Worm (Caenorhabditis elegans): ENCODE measurements around the gene T04C4.3.

The T04C4.3 gene

DNA sequence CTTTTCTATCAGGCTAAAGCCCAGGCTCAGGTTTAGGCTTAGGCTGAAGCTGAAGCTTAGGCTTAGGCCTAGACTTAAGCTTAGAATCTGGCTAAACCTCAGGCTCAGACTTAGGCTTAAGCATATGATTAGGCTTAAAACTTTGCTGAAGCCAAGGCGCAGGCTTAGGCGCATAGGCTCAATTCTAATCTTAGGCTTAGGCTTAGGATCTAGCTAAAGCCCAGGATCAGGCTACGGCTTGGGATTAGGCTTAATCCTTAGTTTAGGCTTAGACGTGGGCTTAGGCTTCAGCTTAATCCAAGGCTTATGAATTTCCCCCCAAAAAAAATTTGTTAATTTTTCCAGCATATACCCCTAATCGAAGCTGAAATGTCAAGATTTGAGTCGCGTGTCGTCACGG is 12.0 kb upstream of the T04C4.3 start:
- TF ChIP-seq elt-3 (tag; optimal IDR thresholded peaks at IDR 0.05) (no peak), drap-1 (GFP tag; optimal IDR thresholded peaks at IDR 0.05) (no peak), zip-8 (tag; optimal IDR thresholded peaks at IDR 0.05) (no peak), ham-2 (GFP tag; optimal IDR thresholded peaks at IDR 0.05) (no peak), nhr-237 (tag; optimal IDR thresholded peaks at IDR 0.05) (no peak), nhr-76 (tag; optimal IDR thresholded peaks at IDR 0.05) (no peak), mab-5 (tag; optimal IDR thresholded peaks at IDR 0.05) (no peak), lsy-2 (tag; optimal IDR thresholded peaks at IDR 0.05) (no peak), sem-2 (GFP tag; optimal IDR thresholded peaks at IDR 0.05) (no peak), blmp-1 (tag; optimal IDR thresholded peaks at IDR 0.05) (no peak), unc-120 (tag; optimal IDR thresholded peaks at IDR 0.05; ENCODE audit: poor library complexity, severe bottlenecking) (no peak), bed-3 (GFP tag; optimal IDR thresholded peaks at IDR 0.05) (no peak), pha-4 (tag; optimal IDR thresholded peaks at IDR 0.05) (no peak), ceh-39 (tag; optimal IDR thresholded peaks at IDR 0.05) (no peak), nhr-12 (tag; optimal IDR thresholded peaks at IDR 0.05) (no peak), ceh-83 (GFP tag; optimal IDR thresholded peaks at IDR 0.05) (no peak), ces-1 (GFP tag; optimal IDR thresholded peaks at IDR 0.05) (no peak), mls-2 (tag; optimal IDR thresholded peaks at IDR 0.05) (no peak), M03D4.4 (tag; optimal IDR thresholded peaks at IDR 0.05) (no peak), elt-1 (tag; optimal IDR thresholded peaks at IDR 0.05; ENCODE audit: borderline replicate concordance, insufficient read depth) (no peak)

DNA sequence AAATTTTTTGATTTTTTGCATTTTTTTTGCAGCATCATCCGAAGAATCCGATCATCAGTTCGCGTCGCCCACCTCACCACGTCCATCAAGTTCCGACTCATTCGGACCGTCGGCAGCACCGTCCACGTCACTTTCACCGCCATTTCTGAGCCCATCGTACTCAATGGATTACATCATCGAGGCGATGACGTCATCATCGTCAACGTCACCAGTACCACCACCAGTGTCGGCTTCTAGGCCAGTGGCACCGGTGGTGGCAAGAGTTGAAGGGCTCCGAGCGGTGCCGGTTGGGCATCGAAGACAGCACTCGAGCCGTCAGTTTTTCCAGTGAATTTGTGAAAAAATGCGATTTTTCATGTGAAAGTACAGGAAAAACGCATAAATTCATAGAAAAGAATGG is 7.0 kb upstream of the T04C4.3 start:
- TF ChIP-seq M03D4.4 (tag; optimal IDR thresholded peaks at IDR 0.05) (no peak), zip-8 (tag; optimal IDR thresholded peaks at IDR 0.05) (peak; percentile 93)

DNA sequence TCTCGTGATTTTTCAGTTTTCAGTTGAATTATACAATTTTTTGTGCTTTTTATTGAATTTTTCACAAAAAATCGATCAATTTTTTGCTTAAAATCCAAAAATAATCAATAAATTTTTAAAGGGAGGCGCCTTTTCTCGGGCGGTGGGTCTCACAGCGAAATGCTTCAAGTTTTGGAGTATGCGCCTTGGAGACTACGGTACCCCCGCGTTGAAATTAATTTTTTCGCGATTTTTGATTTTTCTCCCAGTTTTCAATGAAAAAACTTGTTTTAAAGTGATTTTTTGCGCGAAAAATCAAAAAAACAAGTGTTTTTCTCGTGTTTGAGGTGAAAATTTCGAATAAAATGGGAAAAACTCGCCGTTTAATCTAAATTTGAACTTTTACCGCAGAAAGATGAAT is 6.5 kb upstream of the T04C4.3 start:
- TF ChIP-seq sem-2 (GFP tag; optimal IDR thresholded peaks at IDR 0.05) (no peak), snpc-4 (tag; optimal IDR thresholded peaks at IDR 0.05) (no peak), sptf-1 (tag; optimal IDR thresholded peaks at IDR 0.05) (no peak), cnd-1 (tag; optimal IDR thresholded peaks at IDR 0.05) (no peak), nhr-2 (tag; optimal IDR thresholded peaks at IDR 0.05) (no peak), nhr-28 (tag; optimal IDR thresholded peaks at IDR 0.05) (no peak), blmp-1 (tag; optimal IDR thresholded peaks at IDR 0.05) (no peak), M03D4.4 (tag; optimal IDR thresholded peaks at IDR 0.05) (no peak), ham-2 (GFP tag; optimal IDR thresholded peaks at IDR 0.05) (no peak), mep-1 (tag; optimal IDR thresholded peaks at IDR 0.05) (no peak), unc-62 (GFP tag; optimal IDR thresholded peaks at IDR 0.05) (no peak), bed-3 (GFP tag; optimal IDR thresholded peaks at IDR 0.05) (no peak), ceh-83 (GFP tag; optimal IDR thresholded peaks at IDR 0.05) (no peak), drap-1 (GFP tag; optimal IDR thresholded peaks at IDR 0.05) (no peak), ztf-11 (tag; optimal IDR thresholded peaks at IDR 0.05) (no peak), elt-1 (tag; optimal IDR thresholded peaks at IDR 0.05; ENCODE audit: borderline replicate concordance, insufficient read depth) (no peak), ces-1 (GFP tag; optimal IDR thresholded peaks at IDR 0.05) (no peak)

DNA sequence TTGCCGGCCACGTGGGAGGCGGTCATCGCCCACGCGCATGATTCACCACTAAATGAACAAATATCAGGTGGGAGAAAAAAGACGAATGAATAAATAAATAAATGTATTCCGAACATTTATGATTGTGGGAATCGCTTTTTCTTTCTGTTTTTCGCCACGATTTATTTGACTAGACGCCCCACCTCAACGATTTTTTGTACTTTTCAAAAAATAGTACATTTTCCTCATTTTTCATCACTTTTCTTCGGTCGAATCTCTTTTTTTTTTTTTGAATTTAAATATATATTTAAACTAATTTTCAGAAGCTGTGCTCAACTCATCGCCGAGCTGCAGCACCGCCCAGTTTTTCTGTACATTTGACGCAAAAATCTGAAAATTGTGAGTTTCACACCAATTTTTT is 5.9 kb upstream of the T04C4.3 start, which contains the start of gene fnip-2:
fnip-2 (plus strand) TSS at position 301 of the 400 bp plus-strand sequence.
- TF ChIP-seq lin-32 (GFP tag; optimal IDR thresholded peaks at IDR 0.05) (no peak), ceh-39 (tag; optimal IDR thresholded peaks at IDR 0.05) (no peak), ces-1 (GFP tag; optimal IDR thresholded peaks at IDR 0.05) (no peak), hlh-1 (tag; optimal IDR thresholded peaks at IDR 0.05) (no peak), elt-1 (tag; optimal IDR thresholded peaks at IDR 0.05; ENCODE audit: borderline replicate concordance, insufficient read depth) (no peak), unc-120 (tag; optimal IDR thresholded peaks at IDR 0.05; ENCODE audit: poor library complexity, severe bottlenecking) (no peak), nhr-12 (tag; optimal IDR thresholded peaks at IDR 0.05) (no peak), snpc-4 (tag; optimal IDR thresholded peaks at IDR 0.05) (no peak), lin-13 (tag; optimal IDR thresholded peaks at IDR 0.05) (no peak), nhr-28 (tag; optimal IDR thresholded peaks at IDR 0.05) (no peak), blmp-1 (tag; optimal IDR thresholded peaks at IDR 0.05) (no peak), zip-8 (tag; optimal IDR thresholded peaks at IDR 0.05) (no peak), tbx-8 (GFP tag; optimal IDR thresholded peaks at IDR 0.05) (no peak), bed-3 (GFP tag; optimal IDR thresholded peaks at IDR 0.05) (no peak), pha-4 (tag; optimal IDR thresholded peaks at IDR 0.05) (no peak), mep-1 (tag; optimal IDR thresholded peaks at IDR 0.05) (no peak), nhr-76 (tag; optimal IDR thresholded peaks at IDR 0.05) (no peak), elt-3 (tag; optimal IDR thresholded peaks at IDR 0.05) (no peak)

DNA sequence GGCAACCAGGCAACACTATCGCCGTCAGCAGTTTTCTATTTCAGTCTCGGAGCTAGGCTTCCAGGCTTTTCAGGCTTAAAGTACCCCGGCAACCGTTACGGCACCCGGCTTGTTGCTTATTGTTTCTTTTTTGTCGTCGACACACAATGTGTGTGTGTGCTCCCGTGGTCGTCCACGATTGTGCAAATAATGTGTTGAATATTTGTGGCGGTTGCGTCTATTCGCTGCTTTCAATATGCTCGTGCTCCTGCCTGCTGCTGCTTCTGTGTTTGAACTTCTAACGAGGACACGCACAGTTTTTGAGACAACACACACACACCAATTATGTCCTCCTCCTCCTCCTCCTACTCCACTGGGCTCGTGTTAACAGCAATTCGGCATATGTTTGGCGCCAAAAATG is 4.7 kb upstream of the T04C4.3 start:
- TF ChIP-seq ztf-11 (tag; optimal IDR thresholded peaks at IDR 0.05) (no peak), ceh-43 (GFP tag; optimal IDR thresholded peaks at IDR 0.05) (peak; percentile 41)

All from whole organism, mixed stage, embryonic.